Fruit fly (Drosophila melanogaster): Measurements from ENCODE around the gene COX8.

The COX8 gene

dm6 chr3L:21496865-21497634 is 42.2 kb downstream of the COX8 start, which contains the start of gene Hr78 (continued):
- TF ChIP-seq CG12744 (GFP tag; optimal IDR thresholded peaks at IDR 0.05): no peak
- TF ChIP-seq Side (GFP tag; optimal IDR thresholded peaks at IDR 0.05): peak; percentile 8
- peak; percentile 40; the same call in 1 of the 2 replicates for TF ChIP-seq esg (GFP tag; conservative IDR thresholded peaks at IDR 0.05)
- TF ChIP-seq Camta (GFP tag; optimal IDR thresholded peaks at IDR 0.05): no peak
- TF ChIP-seq CG8765 (GFP tag; IDR thresholded peaks at IDR 0.05): no peak; the same call in 1 of the 2 replicates
- peak; percentile 82 for TF ChIP-seq CG10267 (tag; optimal IDR thresholded peaks at IDR 0.05)
- no peak for TF ChIP-seq schlank (tag; optimal IDR thresholded peaks at IDR 0.05)
- TF ChIP-seq CG12236 (GFP tag; optimal IDR thresholded peaks at IDR 0.05): no peak
- TF ChIP-seq gt (GFP tag; IDR thresholded peaks at IDR 0.05): 0 out of 2 replicates have a peak, but pooled peaks have one; percentile 28
- no peak for TF ChIP-seq CG5953 (GFP tag; IDR thresholded peaks at IDR 0.05)
- TF ChIP-seq jing (GFP tag; optimal IDR thresholded peaks at IDR 0.05): no peak
- peak; percentile 69 for TF ChIP-seq tap (tag; optimal IDR thresholded peaks at IDR 0.05)
- TF ChIP-seq CG11398 (GFP tag; optimal IDR thresholded peaks at IDR 0.05): no peak
- TF ChIP-seq Aef1 (GFP tag; IDR thresholded peaks at IDR 0.05): peak; percentile 42; the same call in 1 of the 3 replicates
- TF ChIP-seq H2.0 (GFP tag; IDR thresholded peaks at IDR 0.05): peak; percentile 38; the same call in 1 of the 2 replicates
- peak; percentile 67 for TF ChIP-seq lbe (GFP tag; optimal IDR thresholded peaks at IDR 0.05)
- TF ChIP-seq dmrt99B (tag; optimal IDR thresholded peaks at IDR 0.05): peak; percentile 90
- no peak for TF ChIP-seq ash1 (GFP tag; optimal IDR thresholded peaks at IDR 0.05)
- no peak; the same call in 1 of the 2 replicates for TF ChIP-seq Adf1 (GFP tag; IDR thresholded peaks at IDR 0.05)
- peak; percentile 69 for TF ChIP-seq Hr3 (GFP tag; optimal IDR thresholded peaks at IDR 0.05)
- TF ChIP-seq zfh1 (GFP tag; IDR thresholded peaks at IDR 0.05): peak; percentile 71
- TF ChIP-seq Xbp1 (GFP tag; optimal IDR thresholded peaks at IDR 0.05): peak; percentile 67
- no peak; the same call in 1 of the 2 replicates for TF ChIP-seq seq (GFP tag; IDR thresholded peaks at IDR 0.05)
- no peak for TF ChIP-seq D (optimal IDR thresholded peaks at IDR 0.05)
- peak; percentile 81 for TF ChIP-seq D (GFP tag; optimal IDR thresholded peaks at IDR 0.05)
- no peak; the same call in 1 of the 2 replicates for TF ChIP-seq CG11247 (GFP tag; IDR thresholded peaks at IDR 0.05)
- TF ChIP-seq crp (GFP tag; optimal IDR thresholded peaks at IDR 0.05): peak in 1 of 2 experiments; percentile 4
- TF ChIP-seq ewg (GFP tag; optimal IDR thresholded peaks at IDR 0.05): peak; percentile 46
- no peak; the same call in 1 of the 2 replicates for TF ChIP-seq NFAT (GFP tag; IDR thresholded peaks at IDR 0.05)
- TF ChIP-seq Mrtf (GFP tag; IDR thresholded peaks at IDR 0.05): peak; percentile 52; the same call in 1 of the 3 replicates
- TF ChIP-seq amos (GFP tag; IDR thresholded peaks at IDR 0.05; ENCODE audit: partially characterized antibody): peak; percentile 18; the same call in 1 of the 2 replicates
- TF ChIP-seq Doc3 (GFP tag; IDR thresholded peaks at IDR 0.05; ENCODE audit: partially characterized antibody): no peak
- peak; percentile 51 for TF ChIP-seq tin (GFP tag; optimal IDR thresholded peaks at IDR 0.05)
- TF ChIP-seq wek (GFP tag; optimal IDR thresholded peaks at IDR 0.05): no peak
- peak; percentile 72 for TF ChIP-seq Rfx (GFP tag; IDR thresholded peaks at IDR 0.05)
- TF ChIP-seq BEAF-32 (GFP tag; optimal IDR thresholded peaks at IDR 0.05): peak; percentile 29
- TF ChIP-seq Elba2 (GFP tag; optimal IDR thresholded peaks at IDR 0.05): peak; percentile 85
- TF ChIP-seq stc (GFP tag; IDR thresholded peaks at IDR 0.05): peak; percentile 62
- TF ChIP-seq CG4282 (GFP tag; optimal IDR thresholded peaks at IDR 0.05): no peak
- no peak for TF ChIP-seq Atf3 (GFP tag; optimal IDR thresholded peaks at IDR 0.05)
- peak; percentile 51 for TF ChIP-seq CG12942 (GFP tag; optimal IDR thresholded peaks at IDR 0.05)
- no peak for TF ChIP-seq tx (GFP tag; optimal IDR thresholded peaks at IDR 0.05)
- TF ChIP-seq fd64A (GFP tag; optimal IDR thresholded peaks at IDR 0.05): peak; percentile 14
- peak; percentile 71 for TF ChIP-seq CG6683 (GFP tag; optimal IDR thresholded peaks at IDR 0.05)
- peak; percentile 51; the same call in 2 of the 3 replicates for TF ChIP-seq CG34422 (GFP tag; IDR thresholded peaks at IDR 0.05)
- no peak for TF ChIP-seq CG31365 (tag; optimal IDR thresholded peaks at IDR 0.05)
- peak; percentile 55 for TF ChIP-seq sob (GFP tag; IDR thresholded peaks at IDR 0.05)
- peak; percentile 78 for TF ChIP-seq run (tag; optimal IDR thresholded peaks at IDR 0.05)
- TF ChIP-seq CG10366 (GFP tag; IDR thresholded peaks at IDR 0.05): peak; percentile 39
- TF ChIP-seq CG17361 (GFP tag; IDR thresholded peaks at IDR 0.05): peak; percentile 89

All from whole organism, embryonic.